Worm (Caenorhabditis elegans) whole organism, late embryonic: ENCODE measurements around the gene srm-2.

Source experiments
- C38D4.7 ChIP-seq: fragments of 200-800 bp; sonication (Bioruptor generic); optimal IDR thresholded peaks from 2 replicates; lab custom pipeline; 2018; ENCODE audit warnings: mild to moderate bottlenecking, missing genetic modification characterization, moderate library complexity, missing compliant biosample characterization
- F13H6.1 ChIP-seq: sonication (generic microtip); optimal IDR thresholded peaks from 2 replicates; lab custom pipeline; 2016; ENCODE audit warnings: missing genetic modification characterization, missing compliant biosample characterization
- K02D7.2 ChIP-seq: sonication (generic microtip); optimal IDR thresholded peaks from 2 replicates; lab custom pipeline; 2017; ENCODE audit warnings: mild to moderate bottlenecking, missing genetic modification characterization, missing compliant biosample characterization
- K09A11.1 ChIP-seq: sonication (generic microtip); optimal IDR thresholded peaks from 2 replicates; lab custom pipeline; 2017; ENCODE audit warnings: antibody characterized with exemption, mild to moderate bottlenecking, missing genetic modification characterization, missing compliant biosample characterization; ENCODE audit not compliant: insufficient read depth
- Y22D7AL.16 ChIP-seq: sonication (generic microtip); optimal IDR thresholded peaks from 2 replicates; lab custom pipeline; 2016; ENCODE audit warnings: missing genetic modification characterization, missing compliant biosample characterization
- ahr-1 ChIP-seq: sonication (generic microtip); optimal IDR thresholded peaks from 2 replicates; lab custom pipeline; 2016; ENCODE audit warnings: missing genetic modification characterization, missing compliant biosample characterization
- ama-1 ChIP-seq: fragments of 150-350 bp; optimal IDR thresholded peaks from 2 replicates; lab custom pipeline; 2014
- ceh-18 ChIP-seq: sonication (generic microtip); optimal IDR thresholded peaks from 2 replicates; lab custom pipeline; 2016; ENCODE audit warnings: missing genetic modification characterization, missing compliant biosample characterization
- ceh-19 ChIP-seq: fragments of 200-800 bp; sonication (Bioruptor generic); optimal IDR thresholded peaks from 2 replicates; lab custom pipeline; 2018; ENCODE audit warnings: mild to moderate bottlenecking, missing genetic modification characterization, missing compliant biosample characterization
- ceh-24 ChIP-seq: sonication (generic microtip); optimal IDR thresholded peaks from 2 replicates; lab custom pipeline; 2016; ENCODE audit warnings: mild to moderate bottlenecking, missing genetic modification characterization, missing compliant biosample characterization
- ceh-31 ChIP-seq: sonication (generic microtip); optimal IDR thresholded peaks from 2 replicates; lab custom pipeline; 2016; ENCODE audit warnings: missing genetic modification characterization, missing compliant biosample characterization
- ceh-34 ChIP-seq: sonication (generic microtip); optimal IDR thresholded peaks from 2 replicates; lab custom pipeline; 2016; ENCODE audit warnings: mild to moderate bottlenecking, missing genetic modification characterization, missing compliant biosample characterization
- ceh-6 ChIP-seq: fragments of 200-800 bp; sonication (Bioruptor generic); optimal IDR thresholded peaks from 2 replicates; lab custom pipeline; 2018; ENCODE audit warnings: mild to moderate bottlenecking, missing genetic modification characterization, missing compliant biosample characterization
- che-1 ChIP-seq: sonication (generic microtip); optimal IDR thresholded peaks from 2 replicates; lab custom pipeline; 2016; ENCODE audit warnings: mild to moderate bottlenecking, missing genetic modification characterization, missing compliant biosample characterization
- elt-4 ChIP-seq: sonication (generic microtip); optimal IDR thresholded peaks from 2 replicates; lab custom pipeline; 2016; ENCODE audit warnings: missing genetic modification characterization, missing compliant biosample characterization
- eyg-1 ChIP-seq: sonication (generic microtip); optimal IDR thresholded peaks from 2 replicates; lab custom pipeline; 2016; ENCODE audit warnings: missing genotype, missing genetic modification characterization, missing compliant biosample characterization
- fax-1 ChIP-seq: sonication (generic microtip); optimal IDR thresholded peaks from 2 replicates; lab custom pipeline; 2016; ENCODE audit warnings: missing genotype, missing genetic modification characterization, missing compliant biosample characterization
- fkh-10 ChIP-seq: fragments of 150-350 bp; optimal IDR thresholded peaks from 2 replicates; lab custom pipeline; 2014; ENCODE audit warnings: missing biosample characterization, missing genetic modification reagents, missing genetic modification characterization
- gmeb-2 ChIP-seq: sonication (generic microtip); optimal IDR thresholded peaks from 2 replicates; lab custom pipeline; 2016; ENCODE audit warnings: missing genetic modification characterization, inconsistent platforms, missing compliant biosample characterization
- hlh-13 ChIP-seq: fragments of 200-800 bp; sonication (Bioruptor generic); optimal IDR thresholded peaks from 2 replicates; lab custom pipeline; 2018; ENCODE audit warnings: mild to moderate bottlenecking, missing genetic modification characterization, missing compliant biosample characterization
- hlh-8 ChIP-seq: sonication (generic microtip); optimal IDR thresholded peaks from 2 replicates; lab custom pipeline; 2016; ENCODE audit warnings: missing genotype, missing genetic modification characterization, missing compliant biosample characterization
- lim-6 ChIP-seq: sonication (generic microtip); optimal IDR thresholded peaks from 2 replicates; lab custom pipeline; 2016; ENCODE audit warnings: missing genetic modification characterization, missing compliant biosample characterization
- nfya-1 ChIP-seq: sonication (generic microtip); optimal IDR thresholded peaks from 2 replicates; lab custom pipeline; 2017; ENCODE audit warnings: missing genetic modification characterization, mild to moderate bottlenecking, missing compliant biosample characterization, antibody characterized with exemption, moderate library complexity
- nhr-11 ChIP-seq: fragments of 150-350 bp; optimal IDR thresholded peaks from 2 replicates; lab custom pipeline; 2014; ENCODE audit warnings: missing biosample characterization, missing genetic modification characterization
- nhr-232 ChIP-seq: sonication (generic microtip); optimal IDR thresholded peaks from 2 replicates; lab custom pipeline; 2016; ENCODE audit warnings: missing genetic modification characterization, missing compliant biosample characterization
- npax-4 ChIP-seq: sonication (generic microtip); optimal IDR thresholded peaks from 2 replicates; lab custom pipeline; 2016; ENCODE audit warnings: missing genetic modification characterization, missing compliant biosample characterization
- pag-3 ChIP-seq: sonication (generic microtip); optimal IDR thresholded peaks from 2 replicates; lab custom pipeline; 2016; ENCODE audit warnings: missing compliant biosample characterization, missing genetic modification characterization, borderline replicate concordance
- pha-2 ChIP-seq: sonication (generic microtip); optimal IDR thresholded peaks from 2 replicates; lab custom pipeline; 2017; ENCODE audit warnings: mild to moderate bottlenecking, missing genetic modification characterization, missing compliant biosample characterization
- pqm-1 ChIP-seq: sonication (generic microtip); optimal IDR thresholded peaks from 2 replicates; lab custom pipeline; 2016; ENCODE audit warnings: missing genetic modification characterization, missing compliant biosample characterization
- sox-4 ChIP-seq: sonication (generic microtip); optimal IDR thresholded peaks from 2 replicates; lab custom pipeline; 2017; ENCODE audit warnings: mild to moderate bottlenecking, missing genetic modification characterization, inconsistent platforms, missing compliant biosample characterization
- tbx-7 ChIP-seq: sonication (generic microtip); optimal IDR thresholded peaks from 2 replicates; lab custom pipeline; 2016; ENCODE audit warnings: missing genotype, missing genetic modification characterization, missing compliant biosample characterization
- unc-42 ChIP-seq: sonication (generic microtip); optimal IDR thresholded peaks from 2 replicates; lab custom pipeline; 2016; ENCODE audit warnings: missing genotype, missing genetic modification characterization, missing compliant biosample characterization
- unc-86 ChIP-seq: sonication (generic microtip); optimal IDR thresholded peaks from 2 replicates; lab custom pipeline; 2016; ENCODE audit warnings: missing genetic modification characterization, missing compliant biosample characterization
- zip-5 ChIP-seq: sonication (generic microtip); optimal IDR thresholded peaks from 2 replicates; lab custom pipeline; 2016; ENCODE audit warnings: missing genetic modification characterization, missing compliant biosample characterization

srm-2 gene

DNA sequence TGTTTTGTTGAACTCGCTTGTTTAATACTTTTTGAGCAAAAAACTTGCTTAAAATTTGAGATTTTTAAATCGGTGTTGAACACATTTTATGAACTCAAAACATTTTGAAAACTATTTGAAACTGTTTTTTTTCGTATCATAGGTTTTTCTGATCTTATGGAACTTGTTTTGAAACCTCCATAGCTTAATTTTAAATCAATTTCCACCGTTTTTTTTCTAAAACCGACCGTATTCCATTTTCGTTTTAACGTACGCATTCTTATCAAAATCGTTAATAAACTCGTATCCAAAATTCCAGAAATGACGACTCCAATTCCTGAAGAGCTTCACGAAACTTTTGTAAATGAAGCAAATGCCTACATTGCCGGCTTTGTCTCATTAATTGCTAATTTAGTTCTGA, at the start of gene srm-2:
srm-2 (plus strand) TSS at position 301 of the 400 bp plus-strand sequence.
- TF ChIP-seq ceh-19 (no peak), ceh-34 (no peak), gmeb-2 (tag; lab: Kevin White, UChicago) (no peak), ceh-31 (tag; lab: Kevin White, UChicago) (no peak), pqm-1 (tag; lab: Kevin White, UChicago) (no peak), npax-4 (tag; lab: Kevin White, UChicago) (no peak), nfya-1 (tag; lab: Kevin White, UChicago) (no peak), ceh-18 (tag; lab: Kevin White, UChicago) (no peak), ceh-6 (GFP tag; lab: Kevin White, UChicago) (no peak), Y22D7AL.16 (tag; lab: Kevin White, UChicago) (no peak)

DNA sequence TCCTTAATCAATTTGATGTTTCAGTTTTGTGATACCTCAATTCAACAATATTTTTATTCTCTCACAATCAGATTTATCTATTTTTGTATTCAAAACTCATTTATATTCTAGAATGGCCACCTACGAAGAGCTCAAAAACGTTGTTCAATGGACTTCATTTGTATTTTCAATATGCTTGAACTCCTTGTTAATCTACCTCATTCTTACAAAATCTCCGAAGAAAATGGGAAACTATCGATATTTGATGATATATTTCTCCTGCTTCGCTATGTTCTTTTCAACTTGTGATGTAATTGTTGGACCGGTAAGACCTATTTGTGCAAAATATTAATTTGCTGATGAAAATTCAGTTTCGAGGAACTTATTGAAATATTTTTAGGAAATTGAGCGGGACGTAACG, 47.9 kb upstream of the srm-2 start, which contains the start of gene str-164:
str-164 (plus strand) TSS at position 113 of the 400 bp plus-strand sequence.
- TF ChIP-seq hlh-13 (GFP tag; lab: Kevin White, UChicago) (no peak), fkh-10 (no peak), npax-4 (tag; lab: Kevin White, UChicago) (no peak), sox-4 (tag; lab: Kevin White, UChicago) (no peak), che-1 (tag; lab: Kevin White, UChicago) (no peak), zip-5 (tag; lab: Kevin White, UChicago) (no peak), lim-6 (no peak), ahr-1 (tag; lab: Kevin White, UChicago) (no peak), pha-2 (tag; lab: Kevin White, UChicago) (no peak)

DNA sequence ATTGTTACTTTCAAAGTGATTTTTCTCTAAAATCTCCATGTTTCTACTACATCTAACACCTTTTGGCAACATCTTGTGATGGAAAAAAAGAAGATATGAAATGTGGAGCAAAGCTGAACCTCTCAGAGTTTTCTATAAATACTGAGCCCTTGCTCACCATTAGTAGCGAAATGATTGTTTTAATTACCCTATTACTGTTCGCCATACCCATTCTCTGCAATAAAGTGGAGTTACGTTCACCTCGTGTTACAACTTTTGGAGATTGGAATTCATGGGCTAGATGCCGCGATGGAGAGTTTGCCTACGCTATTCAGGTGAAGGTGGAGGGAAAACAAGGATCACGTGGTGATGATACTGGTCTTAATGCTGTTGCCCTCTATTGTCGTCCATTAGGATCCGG, 44.6 kb upstream of the srm-2 start, which contains the start of gene txt-3:
txt-3 (plus strand) TSS at position 125 of the 400 bp plus-strand sequence.
- TF ChIP-seq tbx-7 (tag; lab: Kevin White, UChicago): no peak
- no peak for TF ChIP-seq K09A11.1 (tag; lab: Kevin White, UChicago)
- TF ChIP-seq pag-3: no peak
- no peak for TF ChIP-seq unc-42 (tag; lab: Kevin White, UChicago)
- TF ChIP-seq K02D7.2 (tag; lab: Kevin White, UChicago): no peak
- TF ChIP-seq nfya-1 (tag; lab: Kevin White, UChicago): no peak
- no peak for TF ChIP-seq npax-4 (tag; lab: Kevin White, UChicago)
- TF ChIP-seq ceh-6 (GFP tag; lab: Kevin White, UChicago): no peak
- TF ChIP-seq pha-2 (tag; lab: Kevin White, UChicago): no peak
- no peak for TF ChIP-seq F13H6.1 (tag; lab: Kevin White, UChicago)
- TF ChIP-seq hlh-8 (tag; lab: Kevin White, UChicago): no peak
- no peak for TF ChIP-seq ceh-31 (tag; lab: Kevin White, UChicago)
- no peak for TF ChIP-seq ceh-24 (tag; lab: Kevin White, UChicago)
- TF ChIP-seq hlh-13 (GFP tag; lab: Kevin White, UChicago): no peak
- TF ChIP-seq nhr-11: no peak
- no peak for TF ChIP-seq che-1 (tag; lab: Kevin White, UChicago)
- TF ChIP-seq fax-1: no peak
- no peak for TF ChIP-seq ceh-19
- no peak for TF ChIP-seq nhr-232
- TF ChIP-seq C38D4.7 (GFP tag; lab: Kevin White, UChicago): no peak

DNA sequence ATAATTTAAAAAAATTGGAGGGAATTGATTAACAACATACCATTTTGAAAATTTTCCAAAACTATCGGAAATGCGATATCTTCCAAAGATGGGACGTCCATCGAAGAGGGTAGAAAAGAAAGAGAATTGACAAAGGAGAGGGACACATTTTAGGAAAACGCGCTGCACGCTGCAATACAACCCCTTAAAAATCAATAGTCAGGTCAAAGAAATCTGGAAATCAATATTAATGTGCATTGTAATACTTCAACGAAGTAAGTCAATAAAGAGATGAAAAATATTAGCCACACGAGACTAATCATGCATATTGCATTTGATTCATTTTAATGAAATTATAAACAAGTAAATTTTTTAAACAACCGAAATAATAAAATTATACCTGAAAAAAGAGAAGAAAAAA, 39.1 kb upstream of the srm-2 start, which contains the start of gene Y9C9A.13:
Y9C9A.13 (minus strand) TSS at position 101 of the 400 bp plus-strand sequence.
- TF ChIP-seq eyg-1 (tag; lab: Kevin White, UChicago) (no peak), ceh-24 (tag; lab: Kevin White, UChicago) (no peak), ceh-31 (tag; lab: Kevin White, UChicago) (no peak), hlh-8 (tag; lab: Kevin White, UChicago) (no peak), npax-4 (tag; lab: Kevin White, UChicago) (no peak), unc-86 (tag; lab: Kevin White, UChicago) (no peak), elt-4 (no peak), ama-1 (lab: Kevin White, UChicago) (no peak), K09A11.1 (tag; lab: Kevin White, UChicago) (no peak), F13H6.1 (tag; lab: Kevin White, UChicago) (no peak)
